Fruit fly (Drosophila melanogaster): ENCODE results near the gene lic.

lic gene

dm6 chrX:13109583-13110126, 18.7 kb downstream of the lic start (continued):
- TF ChIP-seq CG6254 (GFP tag; optimal IDR thresholded peaks at IDR 0.05) (no peak), wdn (GFP tag; IDR thresholded peaks at IDR 0.05) (no peak), Dfd (GFP tag; optimal IDR thresholded peaks at IDR 0.05) (no peak), toy (GFP tag; IDR thresholded peaks at IDR 0.05) (no peak), seq (GFP tag; IDR thresholded peaks at IDR 0.05) (no peak), CG6813 (GFP tag; optimal IDR thresholded peaks at IDR 0.05) (no peak), lab (GFP tag; optimal IDR thresholded peaks at IDR 0.05) (peak; percentile 71), cg (GFP tag; optimal IDR thresholded peaks at IDR 0.05) (no peak), tgo (GFP tag; IDR thresholded peaks at IDR 0.05) (peak; percentile 71; the same call in 2 of the 3 replicates), CG1647 (GFP tag; optimal IDR thresholded peaks at IDR 0.05) (no peak), Bgb (GFP tag; IDR thresholded peaks at IDR 0.05; ENCODE audit: partially characterized antibody) (no peak), HHEX (GFP tag; optimal IDR thresholded peaks at IDR 0.05) (peak; percentile 37), hth (optimal IDR thresholded peaks at IDR 0.05) (no peak), CG18599 (GFP tag; optimal IDR thresholded peaks at IDR 0.05) (peak; percentile 57), CG11695 (GFP tag; IDR thresholded peaks at IDR 0.05) (peak; percentile 61; the same call in 2 of the 3 replicates), Asciz (GFP tag; optimal IDR thresholded peaks at IDR 0.05) (no peak), dati (GFP tag; IDR thresholded peaks at IDR 0.05) (no peak), ac (GFP tag; optimal IDR thresholded peaks at IDR 0.05) (no peak), pum (GFP tag; optimal IDR thresholded peaks at IDR 0.05) (no peak), chn (GFP tag; optimal IDR thresholded peaks at IDR 0.05) (no peak), CG6765 (GFP tag; optimal IDR thresholded peaks at IDR 0.05) (no peak), Doc3 (GFP tag; IDR thresholded peaks at IDR 0.05; ENCODE audit: partially characterized antibody) (no peak), Awh (GFP tag; IDR thresholded peaks at IDR 0.05) (peak; percentile 69), scrt (GFP tag; optimal IDR thresholded peaks at IDR 0.05) (no peak), CG31441 (GFP tag; IDR thresholded peaks at IDR 0.05) (peak; percentile 65), CG10654 (GFP tag; optimal IDR thresholded peaks at IDR 0.05) (no peak), CG13296 (GFP tag; optimal IDR thresholded peaks at IDR 0.05) (peak; percentile 38), HmgZ (tag; optimal IDR thresholded peaks at IDR 0.05) (no peak), CG14860 (GFP tag; IDR thresholded peaks at IDR 0.05; ENCODE audit: partially characterized antibody) (no peak), CG17385 (GFP tag; optimal IDR thresholded peaks at IDR 0.05) (peak; percentile 47), CHES-1-like (GFP tag; optimal IDR thresholded peaks at IDR 0.05) (no peak), PHDP (tag; optimal IDR thresholded peaks at IDR 0.05) (peak; percentile 63), CG43689 (GFP tag; IDR thresholded peaks at IDR 0.05) (0 out of 2 replicates have a peak, but pooled peaks have one; percentile 13), CG1233 (GFP tag; optimal IDR thresholded peaks at IDR 0.05) (no peak), CG13287 (GFP tag; IDR thresholded peaks at IDR 0.05; ENCODE audit: partially characterized antibody) (no peak), Bdp1 (GFP tag; optimal IDR thresholded peaks at IDR 0.05) (no peak), caup (GFP tag; optimal IDR thresholded peaks at IDR 0.05; ENCODE audit: severe bottlenecking) (peak; percentile 2), Hr3 (GFP tag; optimal IDR thresholded peaks at IDR 0.05) (peak; percentile 30), Meics (GFP tag; optimal IDR thresholded peaks at IDR 0.05) (peak; percentile 64), CG4617 (GFP tag; optimal IDR thresholded peaks at IDR 0.05; ENCODE audit: borderline replicate concordance) (no peak), MTF-1 (GFP tag; optimal IDR thresholded peaks at IDR 0.05; ENCODE audit: borderline replicate concordance) (no peak), knrl (GFP tag; IDR thresholded peaks at IDR 0.05; ENCODE audit: partially characterized antibody) (no peak), CG13894 (tag; optimal IDR thresholded peaks at IDR 0.05) (no peak), CG14014 (GFP tag; IDR thresholded peaks at IDR 0.05) (0 out of 2 replicates have a peak, but pooled peaks have one; percentile 58), D (optimal IDR thresholded peaks at IDR 0.05) (no peak), D (GFP tag; optimal IDR thresholded peaks at IDR 0.05) (peak; percentile 0), sisA (GFP tag; IDR thresholded peaks at IDR 0.05) (peak; percentile 47; the same call in 1 of the 2 replicates), CG10959 (GFP tag; IDR thresholded peaks at IDR 0.05) (no peak), D19A (tag; optimal IDR thresholded peaks at IDR 0.05) (peak; percentile 84)

Data from whole organism, embryonic.